Worm (Caenorhabditis elegans) whole organism, L4 larva: Measurements from ENCODE around the gene gcy-21.
A peak's percentile ranks its signal among the peaks of the same experiment; 100 is the strongest.

ENCODE experiments used
- T20F7.1 ChIP-seq: fragments of 200-800 bp; sonication (Bioruptor generic); optimal IDR thresholded peaks from 2 replicates; lab custom pipeline; 2018; ENCODE audit warnings: mild to moderate bottlenecking, missing genetic modification characterization, missing compliant biosample characterization
- unc-62 ChIP-seq, 3 experiments: fragments of 150-350 bp in 1 of 3; sonication (generic microtip); optimal IDR thresholded peaks in 2 of 3; peaks in 1 of 3; 1 replicate in 1 of 3; 2 replicates in 2 of 3; lab custom pipeline; 2014 to 2017; ENCODE audit warnings: missing biosample characterization in 3 of 3, missing genetic modification characterization in 3 of 3, missing genetic modification reagents in 3 of 3, missing genotype in 1 of 3

gcy-21 gene

DNA sequence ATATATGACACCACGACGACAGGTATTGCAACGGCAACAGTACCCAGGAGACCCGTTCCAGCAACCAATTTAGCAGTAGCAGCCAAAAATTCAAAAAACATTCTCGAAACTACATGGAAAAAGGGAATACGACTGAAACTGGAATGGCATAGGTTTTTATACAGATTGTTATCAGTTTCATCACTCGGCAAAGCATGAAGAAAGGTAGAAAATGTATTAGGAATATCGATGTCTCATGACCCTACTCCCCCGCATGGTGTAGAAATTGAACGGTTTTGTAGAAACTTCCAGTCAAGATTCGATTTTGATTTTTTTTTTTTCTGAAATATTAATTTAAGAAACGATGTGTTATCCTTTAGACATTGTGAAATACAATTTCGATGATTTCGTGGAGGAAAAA lies 51.5 kb downstream of the gcy-21 start, which contains the start of gene T05A8.2:
Gene T05A8.2, minus strand, starts transcription at position 101 of the 400 bp plus-strand sequence.
- TF ChIP-seq unc-62 (GFP tag; optimal IDR thresholded peaks at IDR 0.05 in 1 of 2; lab: Kevin White, UChicago) (peak in 1 of 2 experiments; percentile 35), unc-62 (tag; optimal IDR thresholded peaks at IDR 0.05; lab: Kevin White, UChicago) (no peak), T20F7.1 (no peak)
